Fruit fly (Drosophila melanogaster) whole organism, embryonic: ENCODE results near the gene ScpX.

Experiments used
- Asciz ChIP-seq: fragments of 200-800 bp; sonication (Bioruptor generic); optimal IDR thresholded peaks from 2 replicates; lab custom pipeline; 2017; ENCODE audit warnings: missing biosample characterization, mild to moderate bottlenecking, missing genetic modification characterization, missing genetic modification reagents
- Awh ChIP-seq: fragments of 200-800 bp; sonication (Bioruptor generic); IDR thresholded peaks from 2 replicates; pipeline ENCODE4, ENCODE4 v1.3.6; 2022; ENCODE audit warnings: missing biosample characterization, missing genetic modification characterization
- CG10979 ChIP-seq: fragments of 200-800 bp; sonication (Bioruptor generic); optimal IDR thresholded peaks from 2 replicates; lab custom pipeline; 2018; ENCODE audit warnings: missing biosample characterization, mild to moderate bottlenecking, missing genetic modification characterization, moderate library complexity
- CG12769 ChIP-seq: fragments of 200-800 bp; sonication (Bioruptor generic); optimal IDR thresholded peaks from 2 replicates; lab custom pipeline; 2019; ENCODE audit warnings: missing biosample characterization, mild to moderate bottlenecking, missing genetic modification characterization, moderate library complexity
- CG12942 ChIP-seq: fragments of 200-800 bp; sonication (Bioruptor generic); optimal IDR thresholded peaks from 3 replicates; lab custom pipeline; 2016; ENCODE audit warnings: missing biosample characterization, missing genetic modification characterization
- CG13296 ChIP-seq: fragments of 200-800 bp; sonication (Bioruptor generic); optimal IDR thresholded peaks from 3 replicates; lab custom pipeline; 2018; ENCODE audit warnings: missing biosample characterization, mild to moderate bottlenecking, missing genetic modification characterization
- CG15479 ChIP-seq: fragments of 200-800 bp; sonication (Bioruptor generic); optimal IDR thresholded peaks from 3 replicates; lab custom pipeline; 2019; ENCODE audit warnings: missing biosample characterization, mild to moderate bottlenecking, missing genetic modification characterization, moderate library complexity
- CG15514 ChIP-seq: fragments of 200-800 bp; sonication (Bioruptor generic); optimal IDR thresholded peaks from 3 replicates; lab custom pipeline; 2017; ENCODE audit warnings: missing biosample characterization, missing genetic modification characterization, mild to moderate bottlenecking, moderate library complexity, missing genetic modification reagents
- CG16779 ChIP-seq: fragments of 200-800 bp; sonication (Bioruptor generic); IDR thresholded peaks from 2 replicates; pipeline ENCODE4 v1.3.6; 2022; ENCODE audit warnings: missing biosample characterization, missing genetic modification characterization
- CG17385 ChIP-seq: fragments of 200-800 bp; sonication (Bioruptor generic); optimal IDR thresholded peaks from 3 replicates; lab custom pipeline; 2018; ENCODE audit warnings: missing biosample characterization, mild to moderate bottlenecking, missing genetic modification characterization
- CG30431 ChIP-seq: fragments of 200-800 bp; sonication (Bioruptor generic); optimal IDR thresholded peaks from 2 replicates; lab custom pipeline; 2017; ENCODE audit warnings: missing biosample characterization, missing genetic modification characterization
- CG3838 ChIP-seq: fragments of 200-800 bp; sonication (Bioruptor generic); optimal IDR thresholded peaks from 3 replicates; lab custom pipeline; 2016; ENCODE audit warnings: missing biosample characterization, missing genetic modification characterization
- CG4282 ChIP-seq: fragments of 200-800 bp; sonication (Bioruptor generic); optimal IDR thresholded peaks from 2 replicates; lab custom pipeline; 2016; ENCODE audit warnings: missing biosample characterization, missing genetic modification characterization
- CG4707 ChIP-seq: fragments of 200-800 bp; sonication (Bioruptor generic); optimal IDR thresholded peaks from 2 replicates; lab custom pipeline; 2018; ENCODE audit warnings: missing biosample characterization, mild to moderate bottlenecking, missing genetic modification characterization, moderate library complexity
- CG6689 ChIP-seq: fragments of 200-800 bp; sonication (Bioruptor generic); IDR thresholded peaks from 2 replicates; pipeline ENCODE4 v1.3.6; 2022; ENCODE audit warnings: missing biosample characterization, missing genetic modification characterization
- CG7357 ChIP-seq: fragments of 200-800 bp; sonication (Bioruptor generic); IDR thresholded peaks from 3 replicates; pipeline ENCODE4 v1.3.6; 2022; ENCODE audit warnings: missing biosample characterization, missing genetic modification characterization
- CG8478 ChIP-seq: fragments of >200 bp; optimal IDR thresholded peaks from 2 replicates; lab custom pipeline; 2018
- D19B ChIP-seq: fragments of 200-800 bp; sonication (Bioruptor generic); optimal IDR thresholded peaks from 2 replicates; lab custom pipeline; 2017; ENCODE audit warnings: missing biosample characterization, mild to moderate bottlenecking, missing genetic modification characterization
- Dp ChIP-seq: fragments of 200-800 bp; sonication (Bioruptor generic); optimal IDR thresholded peaks from 2 replicates; lab custom pipeline; 2018; ENCODE audit warnings: missing biosample characterization, mild to moderate bottlenecking, missing genetic modification characterization, moderate library complexity
- Elba2 ChIP-seq: fragments of 200-800 bp; sonication (Bioruptor generic); optimal IDR thresholded peaks from 3 replicates; lab custom pipeline; 2016; ENCODE audit warnings: missing biosample characterization, missing genetic modification characterization
- HmgZ ChIP-seq: fragments of 200-800 bp; sonication (Bioruptor generic); optimal IDR thresholded peaks from 2 replicates; lab custom pipeline; 2018; ENCODE audit warnings: missing biosample characterization, mild to moderate bottlenecking, missing genetic modification characterization
- Lhr ChIP-seq: fragments of 200-800 bp; sonication (Bioruptor generic); optimal IDR thresholded peaks from 3 replicates; lab custom pipeline; 2017; ENCODE audit warnings: mild to moderate bottlenecking, missing biosample characterization, missing genetic modification reagents, missing genetic modification characterization
- MTF-1 ChIP-seq: fragments of 200-800 bp; sonication (Bioruptor generic); optimal IDR thresholded peaks from 2 replicates; lab custom pipeline; 2018; ENCODE audit warnings: missing biosample characterization, mild to moderate bottlenecking, missing genetic modification characterization, borderline replicate concordance
- Max ChIP-seq: fragments of 200-800 bp; sonication (Bioruptor generic); optimal IDR thresholded peaks from 2 replicates; lab custom pipeline; 2016; ENCODE audit warnings: missing biosample characterization, mild to moderate bottlenecking, missing genetic modification characterization
- Myb ChIP-seq: fragments of 200-800 bp; sonication (Bioruptor generic); optimal IDR thresholded peaks from 2 replicates; lab custom pipeline; 2016; ENCODE audit warnings: missing biosample characterization, missing genetic modification characterization
- NC2β ChIP-seq: fragments of 200-800 bp; sonication (Bioruptor generic); optimal IDR thresholded peaks from 2 replicates; lab custom pipeline; 2016; ENCODE audit warnings: missing biosample characterization, missing genetic modification characterization
- Nf-YC ChIP-seq: fragments of 200-800 bp; optimal IDR thresholded peaks from 3 replicates; lab custom pipeline; 2019; ENCODE audit warnings: missing biosample characterization, mild to moderate bottlenecking, missing genetic modification characterization, moderate library complexity
- Ptx1 ChIP-seq: fragments of 200-800 bp; sonication (Bioruptor generic); IDR thresholded peaks from 2 replicates; pipeline ENCODE4 v1.3.6; 2022; ENCODE audit warnings: missing biosample characterization, missing genetic modification characterization
- Sry-δ ChIP-seq: fragments of 200-800 bp; sonication (Bioruptor generic); optimal IDR thresholded peaks from 2 replicates; lab custom pipeline; 2016; ENCODE audit warnings: missing biosample characterization, missing genetic modification characterization
- Tbp ChIP-seq: fragments of >200 bp; optimal IDR thresholded peaks from 2 replicates; lab custom pipeline; 2018; ENCODE audit warnings: missing biosample characterization, missing genetic modification characterization
- bcd ChIP-seq: fragments of 200-800 bp; sonication (Bioruptor generic); optimal IDR thresholded peaks from 2 replicates; lab custom pipeline; 2017; ENCODE audit warnings: missing biosample characterization, mild to moderate bottlenecking, missing genetic modification characterization
- chm ChIP-seq: fragments of 200-800 bp; sonication (Bioruptor generic); IDR thresholded peaks from 2 replicates; pipeline ENCODE4 v1.3.6; 2022; ENCODE audit warnings: missing biosample characterization, missing genetic modification characterization
- crc ChIP-seq: fragments of 200-800 bp; sonication (Bioruptor generic); optimal IDR thresholded peaks from 2 replicates; lab custom pipeline; 2016; ENCODE audit warnings: missing biosample characterization, missing genetic modification characterization
- crp ChIP-seq, 2 experiments: fragments of 200-800 bp; sonication (Bioruptor generic); optimal IDR thresholded peaks; 2 replicates in 1 of 2; 3 replicates in 1 of 2; lab custom pipeline; 2017; ENCODE audit warnings: missing biosample characterization in 2 of 2, missing genetic modification characterization in 2 of 2, mild to moderate bottlenecking in 1 of 2, moderate library complexity in 1 of 2
- disco-r ChIP-seq: fragments of 200-800 bp; sonication (Bioruptor generic); optimal IDR thresholded peaks from 2 replicates; lab custom pipeline; 2016; ENCODE audit warnings: missing biosample characterization, missing genetic modification characterization
- fd3F ChIP-seq: fragments of 200-800 bp; sonication (Bioruptor generic); optimal IDR thresholded peaks from 2 replicates; lab custom pipeline; 2018; ENCODE audit warnings: missing biosample characterization, mild to moderate bottlenecking, missing genetic modification characterization, moderate library complexity
- gt ChIP-seq: fragments of 200-800 bp; sonication (Bioruptor generic); IDR thresholded peaks from 2 replicates; pipeline ENCODE4 v1.3.6; 2022; ENCODE audit warnings: missing biosample characterization, missing genetic modification characterization
- ham ChIP-seq: fragments of 200-800 bp; sonication (Bioruptor generic); IDR thresholded peaks from 2 replicates; pipeline ENCODE4 v1.3.6; 2022; ENCODE audit warnings: missing biosample characterization, missing genetic modification characterization
- lbe ChIP-seq: fragments of 200-800 bp; sonication (Bioruptor generic); optimal IDR thresholded peaks from 2 replicates; lab custom pipeline; 2016; ENCODE audit warnings: missing biosample characterization, mild to moderate bottlenecking, missing genetic modification characterization
- lilli ChIP-seq: fragments of 200-800 bp; sonication (Bioruptor generic); optimal IDR thresholded peaks from 3 replicates; lab custom pipeline; 2016; ENCODE audit warnings: missing biosample characterization, missing genetic modification characterization
- oc ChIP-seq: fragments of 200-800 bp; sonication (Bioruptor generic); optimal IDR thresholded peaks from 2 replicates; lab custom pipeline; 2018; ENCODE audit warnings: missing biosample characterization, mild to moderate bottlenecking, missing genetic modification characterization, moderate library complexity
- otp ChIP-seq: fragments of 200-800 bp; sonication (Bioruptor generic); IDR thresholded peaks from 3 replicates; pipeline ENCODE4, ENCODE4 v1.3.6; 2022; ENCODE audit warnings: missing biosample characterization, missing genetic modification characterization
- peb ChIP-seq: fragments of 200-800 bp; sonication (Bioruptor generic); IDR thresholded peaks from 2 replicates; pipeline ENCODE4 v1.3.6; 2022; ENCODE audit warnings: missing biosample characterization, missing genetic modification characterization
- pfk ChIP-seq: fragments of 200-800 bp; sonication (Bioruptor generic); optimal IDR thresholded peaks from 2 replicates; lab custom pipeline; 2018; ENCODE audit warnings: missing biosample characterization, mild to moderate bottlenecking, missing genetic modification characterization, moderate library complexity
- pita ChIP-seq: fragments of 200-800 bp; sonication (Bioruptor generic); optimal IDR thresholded peaks from 2 replicates; lab custom pipeline; 2017; ENCODE audit warnings: missing biosample characterization, mild to moderate bottlenecking, missing genetic modification characterization
- prd ChIP-seq, 3 experiments: fragments of >200 bp in 2 of 3; fragments of 200-800 bp in 1 of 3; sonication (Bioruptor generic) in 1 of 3; optimal IDR thresholded peaks in 2 of 3; IDR thresholded peaks in 1 of 3; 2 replicates in 2 of 3; 3 replicates in 1 of 3; pipeline versions ENCODE4 v1.3.6 to Lab custom; 2017 to 2022; ENCODE audit warnings: missing biosample characterization in 1 of 3, missing genetic modification characterization in 1 of 3
- pzg ChIP-seq: fragments of 200-800 bp; sonication (Bioruptor generic); optimal IDR thresholded peaks from 3 replicates; lab custom pipeline; 2018; ENCODE audit warnings: missing biosample characterization, mild to moderate bottlenecking, missing genetic modification characterization, moderate library complexity
- tna ChIP-seq: fragments of 200-800 bp; sonication (Bioruptor generic); IDR thresholded peaks from 2 replicates; pipeline ENCODE4 v1.3.6; 2022; ENCODE audit warnings: missing biosample characterization, missing genetic modification characterization; ENCODE audit not compliant: partially characterized antibody

Gene ScpX

dm6 chr2L:18830587-18831528 is at the start of gene ScpX, which contains the start of gene CG17597 (continued):
- no peak for TF ChIP-seq prd (optimal IDR thresholded peaks at IDR 0.05; lab: Kevin White, UChicago)
- TF ChIP-seq prd (GFP tag; IDR thresholded peaks at IDR 0.05; lab: Robert Waterston, UW) = peak; percentile 69; the same call in 2 of the 3 replicates
- peak; percentile 39 for TF ChIP-seq CG10979 (tag; lab: Kevin White, UChicago)
- no peak for TF ChIP-seq peb (GFP tag; lab: Robert Waterston, UW)
- no peak for TF ChIP-seq CG15479 (GFP tag; lab: Kevin White, UChicago)
- no peak for TF ChIP-seq crp (GFP tag; optimal IDR thresholded peaks at IDR 0.05; lab: Kevin White, UChicago)
- TF ChIP-seq chm (GFP tag; lab: Robert Waterston, UW) = no peak
- TF ChIP-seq lilli = peak; percentile 78
- TF ChIP-seq Sry-δ = peak; percentile 62
- peak; percentile 52 for TF ChIP-seq CG17385 (GFP tag; lab: Kevin White, UChicago)
- TF ChIP-seq pita (GFP tag; lab: Kevin White, UChicago) = peak; percentile 33
- TF ChIP-seq pzg = peak; percentile 74
- TF ChIP-seq Asciz (GFP tag; lab: Kevin White, UChicago) = peak; percentile 47
- TF ChIP-seq CG4282 (GFP tag; lab: Kevin White, UChicago) = no peak
- TF ChIP-seq NC2β (GFP tag; lab: Kevin White, UChicago) = peak; percentile 21
- TF ChIP-seq MTF-1 (GFP tag; lab: Kevin White, UChicago) = no peak
- TF ChIP-seq Tbp (GFP tag; lab: Kevin White, UChicago) = peak; percentile 56
- peak; percentile 25 for TF ChIP-seq crc (GFP tag; lab: Kevin White, UChicago)
- TF ChIP-seq Myb (GFP tag; lab: Kevin White, UChicago) = peak; percentile 27
- peak; percentile 85 for TF ChIP-seq Dp (GFP tag; lab: Kevin White, UChicago)
- no peak for TF ChIP-seq ham (GFP tag; lab: Robert Waterston, UW)
- TF ChIP-seq CG6689 (GFP tag; lab: Robert Waterston, UW) = peak; percentile 62
- peak; percentile 82 for TF ChIP-seq CG15514 (GFP tag; lab: Kevin White, UChicago)
- peak; percentile 16 for TF ChIP-seq pfk
- peak; percentile 34 for TF ChIP-seq fd3F (GFP tag; lab: Kevin White, UChicago)
- TF ChIP-seq CG30431 (GFP tag; lab: Kevin White, UChicago) = peak; percentile 47
- peak; percentile 25 for TF ChIP-seq CG13296 (GFP tag; lab: Kevin White, UChicago)
- TF ChIP-seq disco-r (GFP tag; lab: Kevin White, UChicago) = peak; percentile 28
- TF ChIP-seq Ptx1 (GFP tag; lab: Robert Waterston, UW) = peak; percentile 71
- peak; percentile 68 for TF ChIP-seq Max (GFP tag; lab: Kevin White, UChicago)
- peak; percentile 59 for TF ChIP-seq Nf-YC (tag; lab: Kevin White, UChicago)
- TF ChIP-seq HmgZ (tag; lab: Kevin White, UChicago) = peak; percentile 61
- no peak for TF ChIP-seq CG16779 (GFP tag; lab: Robert Waterston, UW)
- TF ChIP-seq Elba2 (GFP tag; lab: Kevin White, UChicago) = peak; percentile 14
- TF ChIP-seq CG12769 = peak; percentile 57
- TF ChIP-seq Awh (GFP tag; lab: Robert Waterston, UW) = no peak
- peak; percentile 44 for TF ChIP-seq D19B (GFP tag; lab: Kevin White, UChicago)
- TF ChIP-seq CG8478 = no peak
- peak; percentile 59 for TF ChIP-seq oc (tag; lab: Kevin White, UChicago)
- TF ChIP-seq lbe (GFP tag; lab: Kevin White, UChicago) = no peak
- TF ChIP-seq Lhr = peak; percentile 69
- TF ChIP-seq CG3838 (GFP tag; lab: Kevin White, UChicago) = peak; percentile 65
- 0 out of 3 replicates have a peak, but pooled peaks have one; percentile 28 for TF ChIP-seq CG7357 (GFP tag; lab: Robert Waterston, UW)
- TF ChIP-seq gt = no peak
- TF ChIP-seq tna (GFP tag; lab: Robert Waterston, UW) = peak; percentile 89
- peak; percentile 77 for TF ChIP-seq bcd (GFP tag; lab: Kevin White, UChicago)
- peak; percentile 45 for TF ChIP-seq CG12942 (GFP tag; lab: Kevin White, UChicago)
- 0 out of 3 replicates have a peak, but pooled peaks have one; percentile 10 for TF ChIP-seq otp (GFP tag; lab: Robert Waterston, UW)
- TF ChIP-seq CG4707 (GFP tag; lab: Kevin White, UChicago) = no peak
